Fruit fly (Drosophila melanogaster) whole organism, embryonic: ENCODE data around the gene CG14380.

Experiments
- Dad ChIP-seq: fragments of 200-800 bp; sonication (Bioruptor generic); optimal IDR thresholded peaks from 3 replicates; lab custom pipeline; 2016; ENCODE audit warnings: missing biosample characterization, missing genetic modification characterization
- Nf-YB ChIP-seq: fragments of 200-800 bp; sonication (Bioruptor generic); optimal IDR thresholded peaks from 3 replicates; lab custom pipeline; 2019; ENCODE audit warnings: missing biosample characterization, mild to moderate bottlenecking, missing genetic modification characterization, moderate library complexity

DNA sequence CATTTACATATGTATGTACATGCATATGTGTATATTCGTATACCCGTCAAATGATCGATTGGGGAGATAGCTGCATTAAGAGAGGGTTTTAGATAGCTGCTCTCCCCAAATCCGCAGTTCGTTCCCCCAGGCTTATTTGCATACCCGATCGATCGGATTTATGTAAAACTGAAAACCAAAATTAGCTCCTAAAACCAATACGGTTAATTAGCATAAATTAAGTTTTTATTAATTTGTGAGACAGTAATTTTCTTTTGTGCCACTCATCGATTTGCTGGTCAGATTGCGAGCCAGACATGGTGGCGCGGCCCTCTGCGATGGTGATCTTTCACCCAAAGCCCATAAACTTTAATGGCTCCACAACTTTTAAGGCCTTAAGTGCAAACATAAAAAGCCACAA is 42.9 kb downstream of the CG14380 start:
- TF ChIP-seq Nf-YB (GFP tag; lab: Kevin White, UChicago), result no peak
- no peak for TF ChIP-seq Dad
